Fruit fly (Drosophila melanogaster) whole organism, embryonic: ENCODE results near the gene CG43993.

ENCODE experiments used
- ATbp ChIP-seq: fragments of 200-800 bp; sonication (Bioruptor generic); optimal IDR thresholded peaks from 2 replicates; lab custom pipeline; 2017; ENCODE audit warnings: missing biosample characterization, mild to moderate bottlenecking, missing genetic modification characterization, missing genetic modification reagents
- Antp ChIP-seq: fragments of 200-800 bp; sonication (Bioruptor generic); optimal IDR thresholded peaks from 3 replicates; lab custom pipeline; 2016; ENCODE audit warnings: missing biosample characterization, missing genetic modification characterization
- CG1024 ChIP-seq: fragments of 200-800 bp; sonication (Bioruptor generic); IDR thresholded peaks from 2 replicates; pipeline ENCODE4 v1.3.6; 2022; ENCODE audit warnings: missing biosample characterization, missing genetic modification characterization
- CG10267 ChIP-seq: fragments of 200-800 bp; sonication (Bioruptor generic); optimal IDR thresholded peaks from 2 replicates; lab custom pipeline; 2018; ENCODE audit warnings: missing biosample characterization, mild to moderate bottlenecking, missing genetic modification characterization, moderate library complexity
- CG10959 ChIP-seq: fragments of 200-800 bp; sonication (Bioruptor generic); IDR thresholded peaks from 2 replicates; pipeline ENCODE4 v1.3.6; 2022; ENCODE audit warnings: missing biosample characterization, missing genetic modification characterization
- CG10979 ChIP-seq: fragments of 200-800 bp; sonication (Bioruptor generic); optimal IDR thresholded peaks from 2 replicates; lab custom pipeline; 2018; ENCODE audit warnings: missing biosample characterization, mild to moderate bottlenecking, missing genetic modification characterization, moderate library complexity
- CG11560 ChIP-seq: fragments of 200-800 bp; sonication (Bioruptor generic); IDR thresholded peaks from 3 replicates; pipeline ENCODE4 v1.3.6; 2022; ENCODE audit warnings: missing biosample characterization, missing genetic modification characterization
- CG14710 ChIP-seq: fragments of 200-800 bp; sonication (Bioruptor generic); optimal IDR thresholded peaks from 3 replicates; lab custom pipeline; 2019; ENCODE audit warnings: missing biosample characterization, mild to moderate bottlenecking, missing genetic modification characterization, moderate library complexity
- CG1603 ChIP-seq: fragments of 200-800 bp; sonication (Bioruptor generic); optimal IDR thresholded peaks from 2 replicates; lab custom pipeline; 2019; ENCODE audit warnings: missing biosample characterization, mild to moderate bottlenecking, missing genetic modification characterization, moderate library complexity
- CG18011 ChIP-seq: fragments of 200-800 bp; sonication (Bioruptor generic); optimal IDR thresholded peaks from 2 replicates; lab custom pipeline; 2017; ENCODE audit warnings: missing biosample characterization, missing genetic modification characterization, mild to moderate bottlenecking, moderate library complexity, missing genotype
- CG31224 ChIP-seq: fragments of 200-800 bp; sonication (Bioruptor generic); IDR thresholded peaks from 2 replicates; pipeline ENCODE4 v1.3.6; 2022; ENCODE audit warnings: missing biosample characterization, missing genetic modification characterization
- CG31388 ChIP-seq: fragments of 200-800 bp; sonication (Bioruptor generic); optimal IDR thresholded peaks from 2 replicates; lab custom pipeline; 2016; ENCODE audit warnings: missing biosample characterization, missing genetic modification characterization
- CG32767 ChIP-seq: fragments of 200-800 bp; sonication (Bioruptor generic); IDR thresholded peaks from 2 replicates; pipeline ENCODE4 v1.3.6; 2022; ENCODE audit warnings: missing biosample characterization, missing genetic modification characterization
- CG32772 ChIP-seq: fragments of 200-800 bp; sonication (Bioruptor generic); IDR thresholded peaks from 2 replicates; pipeline ENCODE4 v1.3.6; 2022; ENCODE audit warnings: missing biosample characterization, missing genetic modification characterization
- CG4820 ChIP-seq: fragments of 200-800 bp; sonication (Bioruptor generic); optimal IDR thresholded peaks from 3 replicates; lab custom pipeline; 2016; ENCODE audit warnings: missing biosample characterization, missing genetic modification characterization
- CG5180 ChIP-seq: fragments of 200-800 bp; sonication (Bioruptor generic); optimal IDR thresholded peaks from 3 replicates; lab custom pipeline; 2017; ENCODE audit warnings: missing biosample characterization, missing genetic modification characterization, mild to moderate bottlenecking, moderate library complexity, missing genetic modification reagents
- CG6254 ChIP-seq: fragments of 200-800 bp; sonication (Bioruptor generic); optimal IDR thresholded peaks from 3 replicates; lab custom pipeline; 2017; ENCODE audit warnings: mild to moderate bottlenecking, missing biosample characterization, missing genetic modification reagents, missing genetic modification characterization
- CG7928 ChIP-seq: fragments of 200-800 bp; sonication (Bioruptor generic); optimal IDR thresholded peaks from 2 replicates; lab custom pipeline; 2017; ENCODE audit warnings: missing biosample characterization, mild to moderate bottlenecking, missing genetic modification characterization
- CG8388 ChIP-seq: fragments of 200-800 bp; sonication (Bioruptor generic); optimal IDR thresholded peaks from 2 replicates; lab custom pipeline; 2019; ENCODE audit warnings: missing biosample characterization, mild to moderate bottlenecking, missing genetic modification characterization, moderate library complexity
- CG9797 ChIP-seq: fragments of 200-800 bp; sonication (Bioruptor generic); optimal IDR thresholded peaks from 3 replicates; lab custom pipeline; 2018; ENCODE audit warnings: missing biosample characterization, mild to moderate bottlenecking, missing genetic modification characterization
- D19A ChIP-seq: fragments of 200-800 bp; optimal IDR thresholded peaks from 3 replicates; lab custom pipeline; 2019; ENCODE audit warnings: missing biosample characterization, mild to moderate bottlenecking, missing genetic modification characterization, moderate library complexity
- Fer1 ChIP-seq: fragments of 200-800 bp; sonication (Bioruptor generic); optimal IDR thresholded peaks from 2 replicates; lab custom pipeline; 2017; ENCODE audit warnings: missing biosample characterization, mild to moderate bottlenecking, missing genetic modification characterization
- HLH54F ChIP-seq: fragments of 200-800 bp; sonication (Bioruptor generic); optimal IDR thresholded peaks from 3 replicates; lab custom pipeline; 2016; ENCODE audit warnings: missing biosample characterization, missing genetic modification characterization
- HmgD ChIP-seq: fragments of 200-800 bp; sonication (Bioruptor generic); optimal IDR thresholded peaks from 3 replicates; lab custom pipeline; 2016; ENCODE audit warnings: missing biosample characterization, missing genetic modification characterization
- Pdp1 ChIP-seq, 2 experiments: fragments of 200-800 bp; sonication (Bioruptor generic); optimal IDR thresholded peaks; 3 replicates each; lab custom pipeline; 2016; ENCODE audit warnings: missing biosample characterization in 2 of 2, missing genetic modification characterization in 2 of 2, mild to moderate bottlenecking in 1 of 2, moderate library complexity in 1 of 2
- Sox100B ChIP-seq: fragments of 200-800 bp; sonication (Bioruptor generic); optimal IDR thresholded peaks from 3 replicates; lab custom pipeline; 2018; ENCODE audit warnings: missing biosample characterization, mild to moderate bottlenecking, missing genetic modification characterization
- Sry-δ ChIP-seq: fragments of 200-800 bp; sonication (Bioruptor generic); optimal IDR thresholded peaks from 2 replicates; lab custom pipeline; 2016; ENCODE audit warnings: missing biosample characterization, missing genetic modification characterization
- Taf1 ChIP-seq: fragments of 200-800 bp; sonication (Bioruptor generic); IDR thresholded peaks from 2 replicates; pipeline ENCODE4 v1.3.6; 2022; ENCODE audit warnings: missing biosample characterization, missing genetic modification characterization
- chif ChIP-seq, 2 experiments: fragments of 200-800 bp; sonication (Bioruptor generic); optimal IDR thresholded peaks; 3 replicates each; lab custom pipeline; 2016; ENCODE audit warnings: missing biosample characterization in 2 of 2, missing genetic modification characterization in 2 of 2
- chm ChIP-seq: fragments of 200-800 bp; sonication (Bioruptor generic); IDR thresholded peaks from 2 replicates; pipeline ENCODE4 v1.3.6; 2022; ENCODE audit warnings: missing biosample characterization, missing genetic modification characterization
- ci ChIP-seq: fragments of 200-800 bp; sonication (Bioruptor generic); IDR thresholded peaks from 3 replicates; pipeline ENCODE4 v1.3.6; 2022; ENCODE audit warnings: missing biosample characterization, missing genetic modification characterization
- crol ChIP-seq: fragments of 200-800 bp; sonication (Bioruptor generic); IDR thresholded peaks from 2 replicates; pipeline ENCODE4 v1.3.6; 2022; ENCODE audit warnings: missing biosample characterization, missing genetic modification characterization
- ems ChIP-seq: fragments of 200-800 bp; sonication (Bioruptor generic); optimal IDR thresholded peaks from 3 replicates; lab custom pipeline; 2016; ENCODE audit warnings: missing biosample characterization, missing genetic modification characterization
- fd96Cb ChIP-seq: fragments of 200-800 bp; sonication (Bioruptor generic); optimal IDR thresholded peaks from 2 replicates; lab custom pipeline; 2018; ENCODE audit warnings: missing biosample characterization, mild to moderate bottlenecking, missing genetic modification characterization, moderate library complexity
- gce ChIP-seq: fragments of 200-800 bp; sonication (Bioruptor generic); IDR thresholded peaks from 3 replicates; pipeline ENCODE4 v1.3.6; 2022; ENCODE audit warnings: missing biosample characterization, missing genetic modification characterization
- gcm2 ChIP-seq: fragments of 200-800 bp; sonication (Bioruptor generic); optimal IDR thresholded peaks from 2 replicates; lab custom pipeline; 2016; ENCODE audit warnings: missing biosample characterization, missing genetic modification characterization
- gem ChIP-seq: fragments of 200-800 bp; sonication (Bioruptor generic); optimal IDR thresholded peaks from 2 replicates; lab custom pipeline; 2019; ENCODE audit warnings: missing biosample characterization, mild to moderate bottlenecking, missing genetic modification characterization, moderate library complexity
- gro ChIP-seq: fragments of 200-800 bp; sonication (Bioruptor generic); optimal IDR thresholded peaks from 2 replicates; lab custom pipeline; 2016; ENCODE audit warnings: missing biosample characterization, missing genetic modification characterization
- hb ChIP-seq: fragments of 200-800 bp; sonication (Bioruptor generic); IDR thresholded peaks from 3 replicates; pipeline ENCODE4 v1.3.6; 2022; ENCODE audit warnings: missing biosample characterization, missing genetic modification characterization; ENCODE audit not compliant: partially characterized antibody
- hkb ChIP-seq, 2 experiments: fragments of 200-800 bp in 1 of 2; fragments of >200 bp in 1 of 2; sonication (Bioruptor generic) in 1 of 2; IDR thresholded peaks in 1 of 2; optimal IDR thresholded peaks in 1 of 2; 2 replicates each; pipeline versions ENCODE4 v1.3.6 to Lab custom; 2017 to 2022; ENCODE audit warnings: missing biosample characterization in 1 of 2, missing genetic modification characterization in 1 of 2
- ind ChIP-seq: fragments of 200-800 bp; sonication (Bioruptor generic); optimal IDR thresholded peaks from 3 replicates; lab custom pipeline; 2016; ENCODE audit warnings: missing biosample characterization, missing genetic modification characterization
- kay ChIP-seq: fragments of 200-800 bp; sonication (Bioruptor generic); optimal IDR thresholded peaks from 2 replicates; lab custom pipeline; 2016; ENCODE audit warnings: missing biosample characterization, missing genetic modification characterization
- nerfin-2 ChIP-seq: fragments of 200-800 bp; sonication (Bioruptor generic); IDR thresholded peaks from 2 replicates; pipeline ENCODE4 v1.3.6; 2022; ENCODE audit warnings: missing biosample characterization, missing genetic modification characterization; ENCODE audit not compliant: partially characterized antibody
- phol ChIP-seq: fragments of 200-800 bp; sonication (Bioruptor generic); optimal IDR thresholded peaks from 3 replicates; lab custom pipeline; 2018; ENCODE audit warnings: missing biosample characterization, mild to moderate bottlenecking, missing genetic modification characterization, moderate library complexity
- tap ChIP-seq: fragments of 200-800 bp; optimal IDR thresholded peaks from 3 replicates; lab custom pipeline; 2019; ENCODE audit warnings: missing biosample characterization, mild to moderate bottlenecking, missing genetic modification characterization, moderate library complexity
- tin ChIP-seq: fragments of 200-800 bp; sonication (Bioruptor generic); optimal IDR thresholded peaks from 3 replicates; lab custom pipeline; 2016; ENCODE audit warnings: missing biosample characterization, missing genetic modification characterization
- tll ChIP-seq, 2 experiments: fragments of 200-800 bp in 1 of 2; fragments of >200 bp in 1 of 2; sonication (Bioruptor generic) in 1 of 2; optimal IDR thresholded peaks; 2 replicates each; lab custom pipeline; 2017 to 2019; ENCODE audit warnings: missing biosample characterization in 2 of 2, missing genetic modification characterization in 2 of 2, mild to moderate bottlenecking in 1 of 2, moderate library complexity in 1 of 2
- unpg ChIP-seq: fragments of 200-800 bp; sonication (Bioruptor generic); optimal IDR thresholded peaks from 3 replicates; lab custom pipeline; 2018; ENCODE audit warnings: missing biosample characterization, mild to moderate bottlenecking, missing genetic modification characterization, moderate library complexity
- zfh1 ChIP-seq: fragments of 200-800 bp; sonication (Bioruptor generic); IDR thresholded peaks from 3 replicates; pipeline ENCODE4 v1.3.6; 2022; ENCODE audit warnings: missing biosample characterization, missing genetic modification characterization

The CG43993 gene

DNA sequence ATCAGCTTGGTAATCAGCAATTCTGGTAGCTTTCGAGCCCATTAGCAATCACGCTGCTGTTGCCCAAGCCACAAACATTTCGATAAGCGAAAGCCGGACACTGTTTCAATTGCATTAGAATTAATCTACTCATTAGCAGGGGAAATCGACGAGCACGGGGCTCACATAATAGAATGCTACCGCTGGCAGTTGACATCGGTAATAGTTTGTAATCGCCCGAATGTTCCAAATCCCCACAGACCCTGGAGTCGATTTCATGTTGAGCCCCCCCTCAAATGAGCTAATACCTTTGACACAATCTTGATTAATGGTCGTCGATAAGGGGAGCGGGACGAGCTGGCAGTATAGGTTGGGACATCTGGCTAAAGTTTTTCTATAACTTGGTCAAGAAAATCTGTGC is 25.2 kb downstream of the CG43993 start (continued):
- TF ChIP-seq CG7928 (GFP tag; lab: Kevin White, UChicago) (no peak), HmgD (GFP tag; lab: Kevin White, UChicago) (no peak), chif (GFP tag; optimal IDR thresholded peaks at IDR 0.05; lab: Kevin White, UChicago) (no peak), gce (no peak), CG6254 (GFP tag; lab: Kevin White, UChicago) (no peak), CG1603 (no peak), CG5180 (GFP tag; lab: Kevin White, UChicago) (peak; percentile 7), nerfin-2 (GFP tag; lab: Robert Waterston, UW) (no peak), Taf1 (GFP tag; lab: Robert Waterston, UW) (no peak), Pdp1 (GFP tag; optimal IDR thresholded peaks at IDR 0.05; lab: Kevin White, UChicago) (peak in 1 of 2 experiments; percentile 94), tll (GFP tag; optimal IDR thresholded peaks at IDR 0.05; lab: Kevin White, UChicago) (no peak), CG9797 (GFP tag; lab: Kevin White, UChicago) (no peak), crol (GFP tag; lab: Robert Waterston, UW) (peak; percentile 81), gro (peak; percentile 11), Fer1 (peak; percentile 1), CG31388 (no peak), CG18011 (GFP tag; lab: Kevin White, UChicago) (no peak), chm (peak; percentile 27; the same call in 1 of the 2 replicates), CG32767 (no peak)

DNA sequence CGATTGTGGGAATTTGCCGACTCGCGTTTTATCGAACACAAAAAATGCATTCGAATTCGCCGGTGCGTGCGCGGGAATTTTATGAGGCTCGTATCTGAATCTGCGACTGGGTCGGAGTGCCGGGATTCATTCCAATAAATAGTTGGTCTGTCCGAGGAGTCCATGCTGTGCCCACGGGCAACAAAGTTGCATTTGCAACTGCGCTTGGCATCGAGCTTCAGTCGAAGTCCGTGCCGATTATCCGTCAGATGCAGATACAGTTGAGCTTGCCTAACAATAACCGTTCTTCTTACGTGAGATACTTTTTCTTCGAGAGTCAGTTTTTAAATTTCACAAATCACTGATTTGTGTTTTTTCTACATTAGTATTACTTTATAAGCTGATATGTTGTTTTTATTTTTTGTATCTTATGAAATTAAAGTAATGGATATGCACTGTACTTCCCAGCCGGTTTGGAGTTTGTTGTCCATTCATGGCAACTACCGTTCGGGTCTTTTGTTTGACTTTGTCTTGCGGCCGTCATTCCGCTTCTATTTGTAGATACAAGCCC is 26.0 kb downstream of the CG43993 start:
- TF ChIP-seq ind (GFP tag; lab: Kevin White, UChicago) (no peak), CG10959 (GFP tag; lab: Robert Waterston, UW) (no peak), CG10267 (tag; lab: Kevin White, UChicago) (peak; percentile 38), hb (GFP tag; lab: Robert Waterston, UW) (peak; percentile 20; the same call in 1 of the 3 replicates), gcm2 (GFP tag; lab: Kevin White, UChicago) (no peak), HLH54F (no peak), hkb (optimal IDR thresholded peaks at IDR 0.05; lab: Kevin White, UChicago) (no peak), hkb (GFP tag; IDR thresholded peaks at IDR 0.05; lab: Robert Waterston, UW) (peak; percentile 34; the same call in 1 of the 2 replicates), CG1024 (GFP tag; lab: Robert Waterston, UW) (peak; percentile 26; the same call in 1 of the 2 replicates), phol (tag; lab: Kevin White, UChicago) (peak; percentile 15), Sry-δ (GFP tag; lab: Kevin White, UChicago) (peak; percentile 18), Sox100B (GFP tag; lab: Kevin White, UChicago) (peak; percentile 48), D19A (peak; percentile 54), CG31224 (GFP tag; lab: Robert Waterston, UW) (no peak), ems (GFP tag; lab: Kevin White, UChicago) (peak; percentile 8), tap (tag; lab: Kevin White, UChicago) (peak; percentile 49), fd96Cb (tag; lab: Kevin White, UChicago) (peak; percentile 62), tin (GFP tag; lab: Kevin White, UChicago) (peak; percentile 35), CG11560 (tag; lab: Robert Waterston, UW) (0 out of 3 replicates have a peak, but pooled peaks have one; percentile 45), unpg (GFP tag; lab: Kevin White, UChicago) (peak; percentile 22), Antp (GFP tag; lab: Kevin White, UChicago) (peak; percentile 0), CG32772 (no peak), CG14710 (tag; lab: Kevin White, UChicago) (peak; percentile 55), kay (GFP tag; lab: Kevin White, UChicago) (peak; percentile 14), CG8388 (GFP tag; lab: Kevin White, UChicago) (peak; percentile 0), CG6254 (GFP tag; lab: Kevin White, UChicago) (no peak), gem (peak; percentile 54), ci (GFP tag; lab: Robert Waterston, UW) (no peak), Pdp1 (GFP tag; optimal IDR thresholded peaks at IDR 0.05; lab: Kevin White, UChicago) (peak in 1 of 2 experiments; percentile 16), zfh1 (GFP tag; lab: Robert Waterston, UW) (no peak), CG10979 (tag; lab: Kevin White, UChicago) (peak; percentile 73), CG4820 (GFP tag; lab: Kevin White, UChicago) (peak; percentile 63), ATbp (GFP tag; lab: Kevin White, UChicago) (peak; percentile 64)
